Worm (Caenorhabditis elegans) whole organism, young adult: ENCODE measurements around the gene lpr-5.

ENCODE experiments used
- D2030.7 ChIP-seq: fragments of 200-800 bp; sonication (Bioruptor generic); IDR thresholded peaks from 2 replicates; pipeline ENCODE4 v1.3.6; 2022; ENCODE audit warnings: missing genetic modification reagents, missing genetic modification characterization, missing compliant biosample characterization
- F10E7.11 ChIP-seq: sonication (generic microtip); optimal IDR thresholded peaks from 2 replicates; lab custom pipeline; 2017; ENCODE audit warnings: mild to moderate bottlenecking, missing genetic modification characterization, moderate library complexity, missing compliant biosample characterization
- F49E8.2 ChIP-seq: sonication (generic microtip); optimal IDR thresholded peaks from 3 replicates; lab custom pipeline; 2017; ENCODE audit warnings: missing genetic modification characterization, mild to moderate bottlenecking, missing compliant biosample characterization, antibody characterized with exemption, moderate library complexity; ENCODE audit not compliant: insufficient read depth
- F52B5.7 ChIP-seq: sonication (generic microtip); optimal IDR thresholded peaks from 2 replicates; lab custom pipeline; 2016; ENCODE audit warnings: mild to moderate bottlenecking, missing genetic modification characterization, missing compliant biosample characterization
- F55B11.4 ChIP-seq: sonication (generic microtip); optimal IDR thresholded peaks from 2 replicates; lab custom pipeline; 2016; ENCODE audit warnings: missing compliant biosample characterization, missing genetic modification characterization, borderline replicate concordance; ENCODE audit not compliant: insufficient read depth
- K12H6.12 ChIP-seq: fragments of 200-800 bp; sonication (Bioruptor generic); optimal IDR thresholded peaks from 2 replicates; lab custom pipeline; 2018; ENCODE audit warnings: mild to moderate bottlenecking, missing genetic modification characterization, missing compliant biosample characterization
- T07F8.4 ChIP-seq: sonication (generic microtip); optimal IDR thresholded peaks from 2 replicates; lab custom pipeline; 2016; ENCODE audit warnings: mild to moderate bottlenecking, missing genetic modification characterization, moderate library complexity, missing compliant biosample characterization
- Y53F4B.3 ChIP-seq: fragments of 200-800 bp; sonication (Bioruptor generic); IDR thresholded peaks from 2 replicates; pipeline ENCODE4 v1.3.6; 2022; ENCODE audit warnings: missing genetic modification reagents, missing genetic modification characterization, missing compliant biosample characterization
- Y67H2A.10 ChIP-seq: fragments of 200-800 bp; sonication (Bioruptor generic); conservative IDR thresholded peaks from 2 replicates; pipeline ENCODE4 v1.3.6; 2022; ENCODE audit warnings: missing genetic modification reagents, missing genetic modification characterization, missing compliant biosample characterization
- Y95B8A.8 ChIP-seq: fragments of 200-800 bp; sonication (Bioruptor generic); IDR thresholded peaks from 2 replicates; pipeline ENCODE4 v1.3.6; 2022; ENCODE audit warnings: missing genetic modification reagents, missing genetic modification characterization, missing compliant biosample characterization
- ama-1 ChIP-seq, 3 experiments: fragments of 150-350 bp in 1 of 3; sonication (generic microtip) in 2 of 3; optimal IDR thresholded peaks; 2 replicates each; lab custom pipeline; 2014 to 2018; ENCODE audit warnings: missing biosample characterization in 2 of 3, missing genetic modification characterization in 2 of 3, missing genetic modification reagents in 2 of 3
- bed-1 ChIP-seq: fragments of 200-800 bp; sonication (Bioruptor generic); IDR thresholded peaks from 2 replicates; pipeline ENCODE4 v1.3.6; 2022; ENCODE audit warnings: missing genetic modification reagents, missing genetic modification characterization, missing compliant biosample characterization
- bed-2 ChIP-seq: fragments of 200-800 bp; sonication (Bioruptor generic); IDR thresholded peaks from 2 replicates; pipeline ENCODE4 v1.3.6; 2022; ENCODE audit warnings: missing genetic modification reagents, missing genetic modification characterization, missing compliant biosample characterization
- ceh-100 ChIP-seq: fragments of 200-800 bp; sonication (Bioruptor generic); IDR thresholded peaks from 2 replicates; pipeline ENCODE4 v1.3.6; 2022; ENCODE audit warnings: missing genetic modification reagents, missing genetic modification characterization, missing compliant biosample characterization
- ceh-79 ChIP-seq: sonication (generic microtip); optimal IDR thresholded peaks from 2 replicates; lab custom pipeline; 2017; ENCODE audit warnings: mild to moderate bottlenecking, missing genetic modification characterization, missing compliant biosample characterization
- egl-44 ChIP-seq: fragments of 200-800 bp; sonication (Bioruptor generic); IDR thresholded peaks from 2 replicates; pipeline ENCODE4 v1.3.6; 2022; ENCODE audit warnings: missing genetic modification reagents, missing genetic modification characterization, missing compliant biosample characterization
- ets-4 ChIP-seq: fragments of 200-800 bp; sonication (Bioruptor generic); optimal IDR thresholded peaks from 2 replicates; lab custom pipeline; 2018; ENCODE audit warnings: mild to moderate bottlenecking, missing genetic modification characterization, missing compliant biosample characterization
- fkh-3 ChIP-seq: sonication (generic microtip); optimal IDR thresholded peaks from 2 replicates; lab custom pipeline; 2016; ENCODE audit warnings: mild to moderate bottlenecking, missing genetic modification characterization, missing compliant biosample characterization
- him-1 ChIP-seq: sonication (generic microtip); optimal IDR thresholded peaks from 2 replicates; lab custom pipeline; 2016; ENCODE audit warnings: missing genotype, missing genetic modification reagents, missing genetic modification characterization, missing compliant biosample characterization
- hsf-1 ChIP-seq: fragments of 200-800 bp; sonication (Bioruptor generic); IDR thresholded peaks from 2 replicates; pipeline ENCODE4 v1.3.6; 2022; ENCODE audit warnings: missing genetic modification reagents, missing genetic modification characterization, missing compliant biosample characterization
- let-607 ChIP-seq, 2 experiments: fragments of 200-800 bp in 1 of 2; sonication (Bioruptor generic) in 1 of 2; sonication (generic microtip) in 1 of 2; optimal IDR thresholded peaks; 2 replicates each; lab custom pipeline; 2016 to 2018; ENCODE audit warnings: mild to moderate bottlenecking in 2 of 2, missing compliant biosample characterization in 2 of 2, missing genetic modification characterization in 2 of 2, moderate library complexity in 2 of 2, missing genotype in 1 of 2
- lin-54 ChIP-seq: fragments of 200-800 bp; sonication (Bioruptor generic); optimal IDR thresholded peaks from 2 replicates; lab custom pipeline; 2018; ENCODE audit warnings: mild to moderate bottlenecking, missing genetic modification characterization, missing compliant biosample characterization
- madf-3 ChIP-seq: fragments of 200-800 bp; sonication (Bioruptor generic); IDR thresholded peaks from 2 replicates; pipeline ENCODE4 v1.3.6; 2022; ENCODE audit warnings: missing genetic modification reagents, missing genetic modification characterization, missing compliant biosample characterization
- mel-28 ChIP-seq: sonication (generic microtip); optimal IDR thresholded peaks from 2 replicates; lab custom pipeline; 2016; ENCODE audit warnings: borderline replicate concordance, mild to moderate bottlenecking, missing genetic modification characterization, missing compliant biosample characterization
- nhr-120 ChIP-seq: fragments of 200-800 bp; sonication (Bioruptor generic); IDR thresholded peaks from 2 replicates; pipeline ENCODE4 v1.3.6; 2022; ENCODE audit warnings: missing genetic modification characterization, missing compliant biosample characterization
- nhr-179 ChIP-seq: sonication (generic microtip); optimal IDR thresholded peaks from 2 replicates; lab custom pipeline; 2016; ENCODE audit warnings: mild to moderate bottlenecking, missing genetic modification characterization, missing compliant biosample characterization
- nhr-80 ChIP-seq: sonication (generic microtip); optimal IDR thresholded peaks from 2 replicates; lab custom pipeline; 2016; ENCODE audit warnings: missing genetic modification characterization, missing compliant biosample characterization
- snpc-1.1 ChIP-seq: sonication (generic microtip); optimal IDR thresholded peaks from 2 replicates; lab custom pipeline; 2017; ENCODE audit warnings: missing genetic modification characterization, mild to moderate bottlenecking, missing compliant biosample characterization, antibody characterized with exemption, moderate library complexity, missing genotype, missing genetic modification reagents; ENCODE audit not compliant: insufficient read depth
- snpc-4 ChIP-seq, 5 experiments: fragments of 150-350 bp in 1 of 5; sonication (generic microtip) in 4 of 5; optimal IDR thresholded peaks; 2 replicates each; lab custom pipeline; 2014 to 2018; ENCODE audit warnings: missing genetic modification characterization in 5 of 5, missing biosample characterization in 3 of 5, antibody characterized with exemption in 2 of 5, mild to moderate bottlenecking in 2 of 5, missing compliant biosample characterization in 2 of 5, missing genotype in 2 of 5, moderate library complexity in 2 of 5, missing genetic modification reagents in 1 of 5
- somi-1 ChIP-seq: fragments of 200-800 bp; sonication (Bioruptor generic); optimal IDR thresholded peaks from 2 replicates; lab custom pipeline; 2018; ENCODE audit warnings: mild to moderate bottlenecking, missing genetic modification characterization, missing compliant biosample characterization
- sptf-2 ChIP-seq: fragments of 200-800 bp; sonication (Bioruptor generic); optimal IDR thresholded peaks from 2 replicates; lab custom pipeline; 2018; ENCODE audit warnings: mild to moderate bottlenecking, missing genetic modification characterization, missing compliant biosample characterization
- unc-62 ChIP-seq: fragments of 150-350 bp; optimal IDR thresholded peaks from 2 replicates; lab custom pipeline; 2014; ENCODE audit warnings: missing biosample characterization, missing genetic modification reagents, missing genetic modification characterization
- zim-3 ChIP-seq: sonication (generic microtip); optimal IDR thresholded peaks from 2 replicates; lab custom pipeline; 2017; ENCODE audit warnings: mild to moderate bottlenecking, missing genetic modification characterization, moderate library complexity, missing compliant biosample characterization
- ztf-25 ChIP-seq: fragments of 200-800 bp; sonication (Bioruptor generic); IDR thresholded peaks from 2 replicates; pipeline ENCODE4 v1.3.6; 2022; ENCODE audit warnings: missing genetic modification reagents, missing genetic modification characterization, missing compliant biosample characterization
- ztf-3 ChIP-seq: fragments of 200-800 bp; sonication (Bioruptor generic); optimal IDR thresholded peaks from 2 replicates; lab custom pipeline; 2018; ENCODE audit warnings: mild to moderate bottlenecking, missing genetic modification characterization, missing compliant biosample characterization

The lpr-5 gene

DNA sequence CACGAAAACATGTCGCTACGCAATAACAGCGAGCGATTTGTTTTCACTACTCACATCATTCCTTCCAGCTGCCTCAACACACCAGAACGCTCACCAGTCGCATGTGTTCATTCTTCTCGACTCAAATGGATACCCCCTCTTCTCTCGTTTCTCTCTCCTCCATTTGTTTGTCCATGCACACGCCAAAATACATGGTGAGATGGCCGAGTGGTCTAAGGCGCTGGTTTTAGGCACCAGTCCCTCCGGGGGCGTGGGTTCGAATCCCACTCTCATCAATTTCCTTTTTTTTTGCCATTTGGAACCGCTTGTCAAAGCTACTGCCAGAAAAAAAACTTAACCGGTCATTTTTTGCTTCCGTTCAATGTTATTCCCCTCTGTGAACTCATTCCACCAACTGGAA, 33.6 kb downstream of the lpr-5 start (continued):
- peak; percentile 13 for TF ChIP-seq F49E8.2
- TF ChIP-seq F52B5.7 (tag; lab: Kevin White, UChicago), result peak; percentile 81
- peak; percentile 88; the same call in 1 of the 2 replicates for TF ChIP-seq ztf-25 (GFP tag; lab: Robert Waterston, UW)
- no peak for TF ChIP-seq ama-1 (optimal IDR thresholded peaks at IDR 0.05; lab: Kevin White, UChicago)
- TF ChIP-seq ama-1 (GFP tag; optimal IDR thresholded peaks at IDR 0.05; lab: Kevin White, UChicago), result peak; percentile 54 to 78
- TF ChIP-seq Y53F4B.3, result peak; percentile 22; the same call in 1 of the 2 replicates
- TF ChIP-seq hsf-1 (GFP tag; lab: Robert Waterston, UW), result no peak
- TF ChIP-seq T07F8.4, result peak; percentile 77
- peak; percentile 58 for TF ChIP-seq snpc-4 (GFP tag; optimal IDR thresholded peaks at IDR 0.05; lab: Kevin White, UChicago)
- peak in 2 of 4 experiments; percentile 66 to 81 for TF ChIP-seq snpc-4 (tag; optimal IDR thresholded peaks at IDR 0.05; lab: Kevin White, UChicago)
- TF ChIP-seq snpc-1.1 (tag; lab: Kevin White, UChicago), result peak; percentile 7
- TF ChIP-seq nhr-120, result 0 out of 2 replicates have a peak, but pooled peaks have one; percentile 48
- TF ChIP-seq lin-54 (GFP tag; lab: Kevin White, UChicago), result peak; percentile 72
- TF ChIP-seq him-1 (tag; lab: Kevin White, UChicago), result peak; percentile 94

DNA sequence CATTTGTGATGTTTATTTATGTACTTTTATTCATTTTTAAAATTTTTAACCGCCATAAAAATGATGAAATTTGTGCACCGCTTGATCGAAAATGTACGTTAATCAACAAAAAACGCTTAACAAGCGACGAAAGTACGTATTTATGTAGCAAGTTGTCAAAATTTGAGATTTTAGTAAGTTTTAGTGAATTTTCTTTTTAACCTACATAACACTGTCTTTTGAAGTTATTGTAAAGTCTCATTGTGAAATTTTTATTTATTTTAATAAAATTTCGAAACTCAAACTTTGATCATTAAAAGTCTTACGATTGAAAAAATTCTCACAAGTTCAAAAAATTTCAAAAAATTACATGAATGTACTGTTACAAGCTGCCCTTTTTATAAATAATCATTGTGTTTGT, 35.4 kb downstream of the lpr-5 start:
- TF ChIP-seq bed-1 (GFP tag; lab: Robert Waterston, UW), result no peak
- no peak for TF ChIP-seq snpc-4 (GFP tag; optimal IDR thresholded peaks at IDR 0.05; lab: Kevin White, UChicago)
- no peak for TF ChIP-seq snpc-4 (tag; optimal IDR thresholded peaks at IDR 0.05; lab: Kevin White, UChicago)
- TF ChIP-seq madf-3 (GFP tag; lab: Robert Waterston, UW), result no peak

- no peak for TF ChIP-seq Y53F4B.3
- TF ChIP-seq sptf-2 (GFP tag; lab: Kevin White, UChicago), result no peak
- no peak for TF ChIP-seq nhr-179
- TF ChIP-seq egl-44, result no peak
- no peak for TF ChIP-seq bed-2
- no peak for TF ChIP-seq D2030.7 (GFP tag; lab: Robert Waterston, UW)
- no peak for TF ChIP-seq mel-28 (tag; lab: Kevin White, UChicago)
- TF ChIP-seq F10E7.11 (tag; lab: Kevin White, UChicago), result no peak
- TF ChIP-seq Y67H2A.10 (GFP tag; lab: Robert Waterston, UW), result no peak
- TF ChIP-seq, all 124 proteins: peak for 0
Measured at ce11 chrX:11098086-11098485, 36.2 kb downstream of the lpr-5 start, which contains the start of gene W02H3.3. Gene W02H3.3 (minus strand): TSS chrX:11098186.

DNA sequence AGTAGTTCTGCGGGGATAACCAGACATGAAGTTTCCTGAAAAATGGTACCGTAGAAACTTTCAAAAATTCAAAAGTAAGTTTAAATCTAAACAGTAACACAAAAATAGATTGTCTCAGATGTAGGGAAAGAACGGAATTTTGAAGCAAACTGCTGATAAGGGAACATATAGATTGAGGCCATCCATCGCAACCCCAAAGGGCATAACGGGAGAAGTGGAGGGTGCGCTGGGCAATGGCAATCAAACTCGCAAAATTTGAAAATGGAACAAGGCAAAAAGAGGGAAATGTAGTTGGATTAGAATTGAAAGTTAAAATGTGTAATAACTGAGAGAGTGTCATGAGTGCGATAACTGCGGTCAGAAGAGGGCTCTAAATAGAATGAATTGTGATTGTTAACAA, 41.2 kb downstream of the lpr-5 start:
- TF ChIP-seq F55B11.4 (no peak), ets-4 (peak; percentile 11), fkh-3 (tag; lab: Kevin White, UChicago) (no peak), nhr-80 (tag; lab: Kevin White, UChicago) (peak; percentile 56), snpc-1.1 (tag; lab: Kevin White, UChicago) (no peak), somi-1 (GFP tag; lab: Kevin White, UChicago) (no peak), ceh-79 (tag; lab: Kevin White, UChicago) (no peak), ceh-100 (no peak), bed-1 (GFP tag; lab: Robert Waterston, UW) (0 out of 2 replicates have a peak, but pooled peaks have one; percentile 68)

ce11 chrX:11104883-11105629, 43.1 kb downstream of the lpr-5 start, which contains the start of gene W02H3.1:
Gene W02H3.1 (minus strand): TSS chrX:11105460.
- peak; percentile 75 for TF ChIP-seq nhr-80 (tag; lab: Kevin White, UChicago)
- no peak for TF ChIP-seq Y67H2A.10 (GFP tag; lab: Robert Waterston, UW)
- no peak for TF ChIP-seq ztf-3
- TF ChIP-seq K12H6.12 (tag; lab: Kevin White, UChicago), result no peak
- TF ChIP-seq unc-62 (GFP tag; lab: Kevin White, UChicago), result peak; percentile 31
- TF ChIP-seq Y95B8A.8 (GFP tag; lab: Robert Waterston, UW), result no peak
- no peak for TF ChIP-seq bed-1 (GFP tag; lab: Robert Waterston, UW)
- TF ChIP-seq ceh-100, result no peak
- TF ChIP-seq hsf-1 (GFP tag; lab: Robert Waterston, UW), result no peak
- no peak for TF ChIP-seq zim-3 (tag; lab: Kevin White, UChicago)
- TF ChIP-seq F52B5.7 (tag; lab: Kevin White, UChicago), result no peak
- peak in 1 of 2 experiments; percentile 2 for TF ChIP-seq let-607 (tag; optimal IDR thresholded peaks at IDR 0.05; lab: Kevin White, UChicago)
